Worm (Caenorhabditis elegans): Measurements from ENCODE around the gene hst-3.1.

Gene hst-3.1

DNA sequence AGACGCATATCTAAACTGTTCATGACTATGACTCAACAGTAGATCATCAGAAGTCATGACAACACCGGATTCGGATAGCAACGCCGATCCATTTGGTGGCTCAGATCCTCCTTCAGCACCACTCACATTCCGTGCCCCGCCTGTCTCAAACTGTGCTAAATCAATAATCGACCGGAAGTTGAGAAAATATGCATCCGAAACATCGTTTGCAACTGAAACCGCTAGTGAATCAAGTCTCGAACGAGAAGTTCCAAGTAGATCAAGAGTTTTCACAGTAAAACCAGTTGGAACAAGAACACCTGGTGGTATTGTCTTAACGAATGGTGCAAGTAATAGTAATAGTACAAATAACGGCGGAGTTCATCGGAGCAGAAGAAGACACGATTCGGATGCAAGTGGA lies 21.9 kb downstream of the hst-3.1 start:
- TF ChIP-seq ceh-100 (GFP tag; IDR thresholded peaks at IDR 0.05) (no peak), nfyb-1 (GFP tag; IDR thresholded peaks at IDR 0.05) (no peak), chd-7 (tag; optimal IDR thresholded peaks at IDR 0.05) (no peak), K11D2.4 (GFP tag; IDR thresholded peaks at IDR 0.05) (no peak), hrde-1 (tag; optimal IDR thresholded peaks at IDR 0.05; ENCODE audit: borderline replicate concordance) (no peak), hmg-20 (GFP tag; IDR thresholded peaks at IDR 0.05) (no peak), F49E8.2 (tag; optimal IDR thresholded peaks at IDR 0.05; ENCODE audit: insufficient read depth) (no peak), madf-10 (tag; optimal IDR thresholded peaks at IDR 0.05) (no peak), tlf-1 (GFP tag; optimal IDR thresholded peaks at IDR 0.05) (no peak), ccch-3 (GFP tag; optimal IDR thresholded peaks at IDR 0.05) (no peak), F37B4.10 (GFP tag; IDR thresholded peaks at IDR 0.05) (no peak), ZK185.1 (tag; optimal IDR thresholded peaks at IDR 0.05; ENCODE audit: poor library complexity, severe bottlenecking) (no peak), ama-1 (optimal IDR thresholded peaks at IDR 0.05) (no peak), ama-1 (GFP tag; optimal IDR thresholded peaks at IDR 0.05) (no peak), F52B5.7 (tag; optimal IDR thresholded peaks at IDR 0.05) (no peak), F22D6.2 (tag; optimal IDR thresholded peaks at IDR 0.05) (no peak), dpff-1 (tag; optimal IDR thresholded peaks at IDR 0.05) (no peak), K12H6.12 (tag; optimal IDR thresholded peaks at IDR 0.05) (no peak), attf-3 (GFP tag; conservative IDR thresholded peaks at IDR 0.05) (no peak), snpc-4 (GFP tag; optimal IDR thresholded peaks at IDR 0.05) (no peak), snpc-4 (tag; optimal IDR thresholded peaks at IDR 0.05) (no peak)

DNA sequence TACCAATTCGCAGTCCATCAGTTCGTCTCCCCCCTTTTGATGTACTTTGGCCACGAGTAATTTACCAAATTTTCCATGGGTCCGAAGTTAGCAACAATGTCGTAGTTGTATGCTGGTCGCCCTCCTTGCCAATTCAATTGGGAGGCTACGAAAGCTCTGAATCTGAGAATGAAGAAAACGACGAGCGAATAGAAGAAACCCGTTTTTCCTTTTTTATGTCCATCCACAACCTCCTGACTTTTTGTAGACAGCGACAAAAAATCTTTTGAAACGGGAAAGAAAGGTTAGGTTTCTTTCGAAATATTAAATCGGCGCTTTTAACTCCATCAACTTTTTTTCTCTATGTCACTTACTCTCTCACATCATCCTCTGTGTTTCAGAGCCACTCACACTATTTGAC lies 26.5 kb downstream of the hst-3.1 start:
- TF ChIP-seq snpc-3.4 (tag; optimal IDR thresholded peaks at IDR 0.05) (no peak), sptf-2 (GFP tag; optimal IDR thresholded peaks at IDR 0.05) (no peak), B0019.2 (GFP tag; conservative IDR thresholded peaks at IDR 0.05) (no peak), unc-130 (GFP tag; optimal IDR thresholded peaks at IDR 0.05) (no peak), snpc-1.3 (tag; optimal IDR thresholded peaks at IDR 0.05; ENCODE audit: insufficient read depth) (no peak), zim-3 (tag; optimal IDR thresholded peaks at IDR 0.05) (no peak), madf-10 (tag; optimal IDR thresholded peaks at IDR 0.05) (no peak), mel-28 (tag; optimal IDR thresholded peaks at IDR 0.05; ENCODE audit: borderline replicate concordance) (no peak), F23B12.7 (tag; optimal IDR thresholded peaks at IDR 0.05; ENCODE audit: insufficient read depth) (no peak), snpc-4 (GFP tag; optimal IDR thresholded peaks at IDR 0.05) (no peak), snpc-4 (tag; optimal IDR thresholded peaks at IDR 0.05) (no peak), F39B2.1 (GFP tag; IDR thresholded peaks at IDR 0.05) (no peak), dpff-1 (tag; optimal IDR thresholded peaks at IDR 0.05) (no peak)

DNA sequence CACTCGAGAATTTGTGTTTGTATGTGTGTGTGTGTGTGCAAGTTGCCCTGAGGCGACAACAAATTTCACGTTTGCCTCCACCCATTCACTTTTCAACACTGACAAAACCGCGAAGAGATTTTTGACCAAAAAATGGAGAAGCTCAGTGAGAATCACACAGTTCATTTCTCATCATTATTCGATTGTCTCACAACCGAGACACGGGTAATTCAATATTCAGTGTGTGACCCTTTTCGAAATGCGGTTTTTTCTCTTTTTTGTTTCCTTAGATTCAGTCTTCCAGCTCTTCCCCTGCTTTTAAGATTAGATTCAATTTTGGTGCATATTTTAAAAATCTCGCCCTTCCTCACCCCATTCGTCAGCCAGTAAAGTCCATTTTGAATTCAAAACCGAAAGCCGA lies 29.6 kb downstream of the hst-3.1 start:
- TF ChIP-seq akir-1 (GFP tag; optimal IDR thresholded peaks at IDR 0.05) (no peak), madf-3 (GFP tag; IDR thresholded peaks at IDR 0.05) (no peak), ekl-4 (GFP tag; IDR thresholded peaks at IDR 0.05) (no peak), nfya-1 (tag; optimal IDR thresholded peaks at IDR 0.05; ENCODE audit: borderline replicate concordance, insufficient read depth) (no peak), mxl-1 (tag; optimal IDR thresholded peaks at IDR 0.05) (no peak), lag-1 (GFP tag; IDR thresholded peaks at IDR 0.05) (no peak), F55B11.4 (tag; optimal IDR thresholded peaks at IDR 0.05; ENCODE audit: borderline replicate concordance, insufficient read depth) (no peak), snpc-3.4 (tag; optimal IDR thresholded peaks at IDR 0.05) (no peak), tbx-9 (tag; optimal IDR thresholded peaks at IDR 0.05; ENCODE audit: borderline replicate concordance) (no peak), ztf-25 (GFP tag; IDR thresholded peaks at IDR 0.05) (no peak), K12H6.12 (tag; optimal IDR thresholded peaks at IDR 0.05) (no peak), fkh-3 (tag; optimal IDR thresholded peaks at IDR 0.05) (no peak), cebp-2 (GFP tag; IDR thresholded peaks at IDR 0.05) (no peak), dpff-1 (tag; optimal IDR thresholded peaks at IDR 0.05) (no peak), egl-18 (GFP tag; IDR thresholded peaks at IDR 0.05) (no peak), hlh-12 (tag; optimal IDR thresholded peaks at IDR 0.05) (no peak), Y56A3A.18 (GFP tag; IDR thresholded peaks at IDR 0.05) (no peak), pbrm-1 (GFP tag; IDR thresholded peaks at IDR 0.05) (no peak)
